Worm (Caenorhabditis elegans) whole organism, mixed stage, embryonic: ENCODE data around the gene alh-9.

Source experiments
- M03D4.4 ChIP-seq: sonication (generic microtip); optimal IDR thresholded peaks from 2 replicates; lab custom pipeline; 2017; ENCODE audit warnings: mild to moderate bottlenecking, missing genetic modification characterization, missing compliant biosample characterization
- bed-3 ChIP-seq: fragments of 200-800 bp; sonication (Bioruptor generic); optimal IDR thresholded peaks from 3 replicates; lab custom pipeline; 2018; ENCODE audit warnings: mild to moderate bottlenecking, missing genetic modification characterization, moderate library complexity, missing compliant biosample characterization
- blmp-1 ChIP-seq: fragments of 150-350 bp; optimal IDR thresholded peaks from 2 replicates; lab custom pipeline; 2014; ENCODE audit warnings: missing biosample characterization, missing genetic modification characterization
- ceh-39 ChIP-seq: fragments of 150-350 bp; optimal IDR thresholded peaks from 2 replicates; lab custom pipeline; 2014; ENCODE audit warnings: missing biosample characterization, missing genetic modification characterization
- ceh-43 ChIP-seq: fragments of 200-800 bp; sonication (Bioruptor generic); optimal IDR thresholded peaks from 2 replicates; lab custom pipeline; 2018; ENCODE audit warnings: mild to moderate bottlenecking, missing genetic modification characterization, moderate library complexity, missing compliant biosample characterization
- ceh-83 ChIP-seq: fragments of 200-800 bp; sonication (Bioruptor generic); optimal IDR thresholded peaks from 2 replicates; lab custom pipeline; 2018; ENCODE audit warnings: mild to moderate bottlenecking, missing genetic modification characterization, missing compliant biosample characterization
- ces-1 ChIP-seq: fragments of 150-350 bp; optimal IDR thresholded peaks from 2 replicates; lab custom pipeline; 2014; ENCODE audit warnings: missing biosample characterization, missing genetic modification reagents, missing genetic modification characterization
- cnd-1 ChIP-seq: fragments of 200-800 bp; sonication (Bioruptor generic); optimal IDR thresholded peaks from 2 replicates; lab custom pipeline; 2018; ENCODE audit warnings: mild to moderate bottlenecking, missing genetic modification characterization, missing compliant biosample characterization
- drap-1 ChIP-seq: fragments of 200-800 bp; sonication (Bioruptor generic); optimal IDR thresholded peaks from 3 replicates; lab custom pipeline; 2018; ENCODE audit warnings: mild to moderate bottlenecking, missing genetic modification characterization, missing compliant biosample characterization
- elt-1 ChIP-seq: sonication (generic microtip); optimal IDR thresholded peaks from 2 replicates; lab custom pipeline; 2017; ENCODE audit warnings: missing genetic modification characterization, mild to moderate bottlenecking, missing compliant biosample characterization, antibody characterized with exemption, moderate library complexity, borderline replicate concordance; ENCODE audit not compliant: insufficient read depth
- elt-3 ChIP-seq: fragments of 150-350 bp; optimal IDR thresholded peaks from 2 replicates; lab custom pipeline; 2014; ENCODE audit warnings: missing biosample characterization, missing genetic modification characterization
- flh-1 ChIP-seq: fragments of 200-800 bp; sonication (Bioruptor generic); optimal IDR thresholded peaks from 2 replicates; lab custom pipeline; 2018; ENCODE audit warnings: mild to moderate bottlenecking, missing genetic modification characterization, moderate library complexity, missing compliant biosample characterization
- ham-2 ChIP-seq: fragments of 200-800 bp; sonication (Bioruptor generic); optimal IDR thresholded peaks from 2 replicates; lab custom pipeline; 2018; ENCODE audit warnings: mild to moderate bottlenecking, missing genetic modification characterization, missing compliant biosample characterization
- hlh-1 ChIP-seq: fragments of 150-350 bp; optimal IDR thresholded peaks from 2 replicates; lab custom pipeline; 2014; ENCODE audit warnings: missing biosample characterization, missing genetic modification reagents, missing genetic modification characterization
- lin-13 ChIP-seq: fragments of 150-350 bp; optimal IDR thresholded peaks from 2 replicates; lab custom pipeline; 2014; ENCODE audit warnings: missing biosample characterization, missing genetic modification characterization
- lin-32 ChIP-seq: fragments of 200-800 bp; sonication (Bioruptor generic); optimal IDR thresholded peaks from 2 replicates; lab custom pipeline; 2018; ENCODE audit warnings: mild to moderate bottlenecking, missing genetic modification characterization, missing compliant biosample characterization
- lsy-2 ChIP-seq: fragments of 150-350 bp; optimal IDR thresholded peaks from 2 replicates; lab custom pipeline; 2014; ENCODE audit warnings: missing biosample characterization, missing genetic modification characterization
- mab-5 ChIP-seq: fragments of 150-350 bp; optimal IDR thresholded peaks from 2 replicates; lab custom pipeline; 2014; ENCODE audit warnings: missing biosample characterization, missing genetic modification characterization
- mep-1 ChIP-seq: fragments of 150-350 bp; optimal IDR thresholded peaks from 2 replicates; lab custom pipeline; 2017; ENCODE audit warnings: missing biosample characterization, missing genetic modification reagents, missing genetic modification characterization, inconsistent platforms
- mls-2 ChIP-seq: sonication (generic microtip); optimal IDR thresholded peaks from 2 replicates; lab custom pipeline; 2016; ENCODE audit warnings: mild to moderate bottlenecking, missing genetic modification characterization, moderate library complexity, missing compliant biosample characterization
- nhr-12 ChIP-seq: fragments of 150-350 bp; optimal IDR thresholded peaks from 2 replicates; lab custom pipeline; 2014; ENCODE audit warnings: missing biosample characterization, missing genetic modification characterization
- nhr-2 ChIP-seq: fragments of 150-350 bp; optimal IDR thresholded peaks from 2 replicates; lab custom pipeline; 2014; ENCODE audit warnings: missing biosample characterization, missing genetic modification characterization
- nhr-237 ChIP-seq: fragments of 150-350 bp; optimal IDR thresholded peaks from 2 replicates; lab custom pipeline; 2014; ENCODE audit warnings: missing biosample characterization, missing genetic modification characterization
- nhr-28 ChIP-seq: fragments of 150-350 bp; optimal IDR thresholded peaks from 2 replicates; lab custom pipeline; 2014; ENCODE audit warnings: missing biosample characterization, missing genetic modification characterization
- nhr-76 ChIP-seq: sonication (generic microtip); optimal IDR thresholded peaks from 2 replicates; lab custom pipeline; 2017; ENCODE audit warnings: missing biosample characterization, missing genetic modification characterization
- pha-4 ChIP-seq: fragments of 150-350 bp; optimal IDR thresholded peaks from 2 replicates; lab custom pipeline; 2018; ENCODE audit warnings: missing biosample characterization, missing genetic modification reagents, missing genetic modification characterization
- sem-2 ChIP-seq: fragments of 200-800 bp; sonication (Bioruptor generic); optimal IDR thresholded peaks from 2 replicates; lab custom pipeline; 2018; ENCODE audit warnings: mild to moderate bottlenecking, missing genetic modification characterization, missing compliant biosample characterization
- snpc-4 ChIP-seq: fragments of 150-350 bp; optimal IDR thresholded peaks from 2 replicates; lab custom pipeline; 2014; ENCODE audit warnings: missing biosample characterization, missing genetic modification characterization
- sptf-1 ChIP-seq: sonication (generic microtip); optimal IDR thresholded peaks from 2 replicates; lab custom pipeline; 2017; ENCODE audit warnings: mild to moderate bottlenecking, missing genetic modification characterization, moderate library complexity, missing compliant biosample characterization
- tbx-8 ChIP-seq: fragments of 200-800 bp; sonication (Bioruptor generic); optimal IDR thresholded peaks from 2 replicates; lab custom pipeline; 2018; ENCODE audit warnings: mild to moderate bottlenecking, missing genetic modification characterization, moderate library complexity, missing compliant biosample characterization
- unc-120 ChIP-seq: sonication (generic microtip); optimal IDR thresholded peaks from 2 replicates; lab custom pipeline; 2017; ENCODE audit warnings: missing genetic modification characterization, missing compliant biosample characterization; ENCODE audit not compliant: poor library complexity, severe bottlenecking
- unc-39 ChIP-seq: fragments of 150-350 bp; optimal IDR thresholded peaks from 2 replicates; lab custom pipeline; 2014; ENCODE audit warnings: missing biosample characterization, missing genetic modification characterization
- unc-62 ChIP-seq: fragments of 150-350 bp; optimal IDR thresholded peaks from 2 replicates; lab custom pipeline; 2014; ENCODE audit warnings: missing biosample characterization, missing genetic modification reagents, missing genetic modification characterization
- zip-8 ChIP-seq: fragments of 150-350 bp; optimal IDR thresholded peaks from 2 replicates; lab custom pipeline; 2014; ENCODE audit warnings: missing biosample characterization, missing genetic modification characterization
- ztf-11 ChIP-seq: fragments of 150-350 bp; optimal IDR thresholded peaks from 2 replicates; lab custom pipeline; 2014; ENCODE audit warnings: missing biosample characterization, missing genetic modification characterization

Gene alh-9

DNA sequence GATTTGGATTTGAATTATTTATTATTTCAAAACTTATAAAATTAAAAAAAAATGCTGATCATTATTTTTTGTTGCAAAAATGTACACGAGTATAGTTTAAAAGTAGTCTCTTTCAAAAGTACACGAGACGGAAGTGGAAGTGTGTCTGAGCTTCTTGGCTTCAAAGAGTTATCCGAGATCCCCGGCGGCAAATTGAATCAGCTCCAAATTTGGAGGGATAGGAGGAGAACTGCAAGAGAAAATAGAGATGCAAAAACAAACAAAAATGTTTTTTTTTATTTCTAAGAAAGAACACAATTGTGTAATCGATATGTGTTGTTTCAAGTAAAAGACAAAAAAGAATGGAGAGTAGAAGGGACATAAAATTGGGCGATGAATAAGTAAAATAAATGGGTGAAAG is 46.7 kb downstream of the alh-9 start:
- TF ChIP-seq pha-4 (tag; lab: Kevin White, UChicago) (no peak), ces-1 (GFP tag; lab: Kevin White, UChicago) (peak; percentile 82)

ce11 chrIII:5906059-5906458 is 50.2 kb downstream of the alh-9 start, which contains the start of gene dpff-1:
Gene dpff-1 (minus strand): TSS chrIII:5906346.
- TF ChIP-seq unc-39 (no peak), mab-5 (tag; lab: Kevin White, UChicago) (no peak), lsy-2 (tag; lab: Kevin White, UChicago) (no peak), tbx-8 (GFP tag; lab: Kevin White, UChicago) (no peak), blmp-1 (no peak), drap-1 (GFP tag; lab: Kevin White, UChicago) (no peak), ceh-43 (GFP tag; lab: Kevin White, UChicago) (peak; percentile 50), ztf-11 (tag; lab: Kevin White, UChicago) (no peak), elt-1 (tag; lab: Kevin White, UChicago) (no peak), nhr-12 (tag; lab: Kevin White, UChicago) (no peak), snpc-4 (no peak), lin-13 (tag; lab: Kevin White, UChicago) (peak; percentile 27), mep-1 (tag; lab: Kevin White, UChicago) (peak; percentile 2), cnd-1 (tag; lab: Kevin White, UChicago) (peak; percentile 7), pha-4 (tag; lab: Kevin White, UChicago) (peak; percentile 29), nhr-28 (tag; lab: Kevin White, UChicago) (no peak), bed-3 (GFP tag; lab: Kevin White, UChicago) (no peak), unc-120 (tag; lab: Kevin White, UChicago) (no peak), hlh-1 (peak; percentile 70), unc-62 (GFP tag; lab: Kevin White, UChicago) (no peak), ham-2 (GFP tag; lab: Kevin White, UChicago) (no peak), zip-8 (tag; lab: Kevin White, UChicago) (no peak), lin-32 (GFP tag; lab: Kevin White, UChicago) (no peak), nhr-76 (tag; lab: Kevin White, UChicago) (no peak), nhr-2 (tag; lab: Kevin White, UChicago) (no peak), ces-1 (GFP tag; lab: Kevin White, UChicago) (no peak), sptf-1 (tag; lab: Kevin White, UChicago) (no peak), flh-1 (no peak), nhr-237 (no peak), sem-2 (no peak), elt-3 (tag; lab: Kevin White, UChicago) (no peak), ceh-83 (GFP tag; lab: Kevin White, UChicago) (no peak), mls-2 (tag; lab: Kevin White, UChicago) (no peak), M03D4.4 (no peak), ceh-39 (tag; lab: Kevin White, UChicago) (peak; percentile 67)

DNA sequence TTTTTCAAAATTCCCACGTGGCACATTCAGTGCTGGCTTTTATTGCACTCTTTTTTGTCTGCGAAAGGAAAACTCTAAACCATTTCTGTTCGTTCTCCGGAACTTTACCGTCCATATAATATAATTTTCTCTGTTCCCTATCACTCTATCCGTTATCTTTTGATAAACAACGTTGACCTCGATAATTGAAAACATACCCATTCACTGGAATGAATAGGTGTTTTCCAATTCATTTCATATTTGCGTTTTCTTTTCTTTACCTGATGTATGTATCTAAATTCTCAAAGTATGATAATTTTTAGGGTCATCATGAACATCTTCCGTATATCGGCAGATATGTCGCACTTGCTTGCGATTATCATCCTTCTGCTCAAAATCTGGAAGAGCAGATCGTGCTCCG is 50.9 kb downstream of the alh-9 start, which contains the start of gene erd-2.2:
erd-2.2 (plus strand) TSS at position 301 of the 400 bp plus-strand sequence.
- TF ChIP-seq ceh-43 (GFP tag; lab: Kevin White, UChicago) = no peak
- TF ChIP-seq sem-2 = no peak
- TF ChIP-seq pha-4 (tag; lab: Kevin White, UChicago) = no peak
- TF ChIP-seq tbx-8 (GFP tag; lab: Kevin White, UChicago) = no peak
- TF ChIP-seq ceh-83 (GFP tag; lab: Kevin White, UChicago) = no peak
- TF ChIP-seq ztf-11 (tag; lab: Kevin White, UChicago) = no peak
- no peak for TF ChIP-seq lin-32 (GFP tag; lab: Kevin White, UChicago)
- no peak for TF ChIP-seq unc-120 (tag; lab: Kevin White, UChicago)
- no peak for TF ChIP-seq sptf-1 (tag; lab: Kevin White, UChicago)

DNA sequence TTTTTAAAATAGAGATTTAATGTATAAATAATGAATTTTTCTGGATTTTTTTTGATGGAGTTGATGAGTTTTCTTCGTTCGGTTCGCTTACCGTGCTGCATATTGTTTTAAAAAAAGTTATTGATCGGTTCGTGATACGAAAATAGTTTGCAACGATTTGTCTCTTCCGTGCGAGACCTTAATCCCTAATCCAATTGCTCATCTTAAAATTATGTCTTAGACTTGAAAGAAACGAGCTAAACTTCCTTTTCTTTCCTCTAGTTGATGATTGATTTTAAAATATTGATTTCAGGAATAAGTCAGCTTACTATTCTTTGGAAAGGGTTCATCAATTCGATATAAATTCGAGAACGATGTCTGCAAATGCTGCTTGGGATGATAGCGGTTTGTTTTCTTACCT is 52.6 kb downstream of the alh-9 start, which contains the start of gene C28H8.3:
C28H8.3 (plus strand) TSS at position 293 of the 400 bp plus-strand sequence.
- TF ChIP-seq cnd-1 (tag; lab: Kevin White, UChicago) = no peak
- TF ChIP-seq nhr-12 (tag; lab: Kevin White, UChicago) = no peak
- TF ChIP-seq sptf-1 (tag; lab: Kevin White, UChicago) = no peak
- no peak for TF ChIP-seq mep-1 (tag; lab: Kevin White, UChicago)
- TF ChIP-seq elt-3 (tag; lab: Kevin White, UChicago) = no peak
- no peak for TF ChIP-seq ham-2 (GFP tag; lab: Kevin White, UChicago)
- no peak for TF ChIP-seq flh-1
